Fruit fly (Drosophila melanogaster) whole organism, embryonic: Measurements from ENCODE around the gene Osi20.

ENCODE experiments used
- Ada2b ChIP-seq: fragments of 200-800 bp; sonication (Bioruptor generic); IDR thresholded peaks from 2 replicates; pipeline ENCODE4 v1.3.6; 2022; ENCODE audit warnings: missing biosample characterization, missing genetic modification characterization
- Bgb ChIP-seq: fragments of 200-800 bp; sonication (Bioruptor generic); IDR thresholded peaks from 2 replicates; pipeline ENCODE4 v1.3.6; 2022; ENCODE audit warnings: missing biosample characterization, missing genetic modification characterization; ENCODE audit not compliant: partially characterized antibody
- Blimp-1 ChIP-seq: fragments of 200-800 bp; sonication (Bioruptor generic); optimal IDR thresholded peaks from 3 replicates; lab custom pipeline; 2018; ENCODE audit warnings: missing biosample characterization, missing genetic modification characterization, mild to moderate bottlenecking, moderate library complexity, missing genetic modification reagents
- CG10431 ChIP-seq: fragments of 200-800 bp; sonication (Bioruptor generic); optimal IDR thresholded peaks from 3 replicates; lab custom pipeline; 2018; ENCODE audit warnings: missing biosample characterization, mild to moderate bottlenecking, missing genetic modification characterization
- CG10565 ChIP-seq: fragments of 200-800 bp; sonication (Bioruptor generic); optimal IDR thresholded peaks from 3 replicates; lab custom pipeline; 2016; ENCODE audit warnings: missing biosample characterization, mild to moderate bottlenecking, missing genetic modification characterization
- CG10979 ChIP-seq: fragments of 200-800 bp; sonication (Bioruptor generic); optimal IDR thresholded peaks from 2 replicates; lab custom pipeline; 2018; ENCODE audit warnings: missing biosample characterization, mild to moderate bottlenecking, missing genetic modification characterization, moderate library complexity
- CG11723 ChIP-seq: fragments of 200-800 bp; sonication (Bioruptor generic); optimal IDR thresholded peaks from 2 replicates; lab custom pipeline; 2017; ENCODE audit warnings: missing biosample characterization, mild to moderate bottlenecking, missing genetic modification characterization
- CG13296 ChIP-seq: fragments of 200-800 bp; sonication (Bioruptor generic); optimal IDR thresholded peaks from 3 replicates; lab custom pipeline; 2018; ENCODE audit warnings: missing biosample characterization, mild to moderate bottlenecking, missing genetic modification characterization
- CG13775 ChIP-seq: fragments of 200-800 bp; sonication (Bioruptor generic); optimal IDR thresholded peaks from 3 replicates; lab custom pipeline; 2017; ENCODE audit warnings: missing biosample characterization, mild to moderate bottlenecking, missing genetic modification characterization
- CG13894 ChIP-seq: fragments of 200-800 bp; sonication (Bioruptor generic); optimal IDR thresholded peaks from 3 replicates; lab custom pipeline; 2018; ENCODE audit warnings: missing biosample characterization, mild to moderate bottlenecking, missing genetic modification characterization, moderate library complexity
- CG14860 ChIP-seq: fragments of 200-800 bp; sonication (Bioruptor generic); IDR thresholded peaks from 3 replicates; pipeline ENCODE4 v1.3.6; 2022; ENCODE audit warnings: missing biosample characterization, missing genetic modification characterization; ENCODE audit not compliant: partially characterized antibody
- CG15269 ChIP-seq: fragments of 200-800 bp; sonication (Bioruptor generic); optimal IDR thresholded peaks from 2 replicates; lab custom pipeline; 2018; ENCODE audit warnings: missing biosample characterization, mild to moderate bottlenecking, missing genetic modification characterization, moderate library complexity
- CG17829 ChIP-seq: fragments of 200-800 bp; optimal IDR thresholded peaks from 2 replicates; lab custom pipeline; 2019; ENCODE audit warnings: missing biosample characterization, mild to moderate bottlenecking, missing genetic modification characterization, moderate library complexity
- CG2712 ChIP-seq: fragments of 200-800 bp; optimal IDR thresholded peaks from 3 replicates; lab custom pipeline; 2019; ENCODE audit warnings: missing biosample characterization, mild to moderate bottlenecking, missing genetic modification characterization, moderate library complexity
- CG2875 ChIP-seq: fragments of 200-800 bp; sonication (Bioruptor generic); optimal IDR thresholded peaks from 2 replicates; lab custom pipeline; 2017; ENCODE audit warnings: missing biosample characterization, mild to moderate bottlenecking, missing genetic modification characterization, missing genetic modification reagents
- CG31224 ChIP-seq: fragments of 200-800 bp; sonication (Bioruptor generic); IDR thresholded peaks from 2 replicates; pipeline ENCODE4 v1.3.6; 2022; ENCODE audit warnings: missing biosample characterization, missing genetic modification characterization
- CG4360 ChIP-seq: fragments of 200-800 bp; sonication (Bioruptor generic); IDR thresholded peaks from 2 replicates; pipeline ENCODE4 v1.3.6; 2022; ENCODE audit warnings: missing biosample characterization, missing genetic modification characterization
- CG5180 ChIP-seq: fragments of 200-800 bp; sonication (Bioruptor generic); optimal IDR thresholded peaks from 3 replicates; lab custom pipeline; 2017; ENCODE audit warnings: missing biosample characterization, missing genetic modification characterization, mild to moderate bottlenecking, moderate library complexity, missing genetic modification reagents
- CG6654 ChIP-seq: fragments of 200-800 bp; sonication (Bioruptor generic); optimal IDR thresholded peaks from 2 replicates; lab custom pipeline; 2017; ENCODE audit warnings: missing biosample characterization, mild to moderate bottlenecking, missing genetic modification characterization
- CG6854 ChIP-seq: fragments of 200-800 bp; sonication (Bioruptor generic); optimal IDR thresholded peaks from 3 replicates; lab custom pipeline; 2017; ENCODE audit warnings: missing biosample characterization, mild to moderate bottlenecking, missing genetic modification characterization
- CG7839 ChIP-seq: fragments of 200-800 bp; sonication (Bioruptor generic); optimal IDR thresholded peaks from 3 replicates; lab custom pipeline; 2018; ENCODE audit warnings: missing biosample characterization, mild to moderate bottlenecking, missing genetic modification characterization, moderate library complexity
- CG8924 ChIP-seq: fragments of 200-800 bp; optimal IDR thresholded peaks from 3 replicates; lab custom pipeline; 2019; ENCODE audit warnings: missing biosample characterization, mild to moderate bottlenecking, missing genetic modification characterization, moderate library complexity
- CG9727 ChIP-seq: fragments of 200-800 bp; sonication (Bioruptor generic); optimal IDR thresholded peaks from 3 replicates; lab custom pipeline; 2017; ENCODE audit warnings: missing biosample characterization, mild to moderate bottlenecking, missing genetic modification characterization
- Fer2 ChIP-seq: fragments of 200-800 bp; sonication (Bioruptor generic); optimal IDR thresholded peaks from 2 replicates; lab custom pipeline; 2018; ENCODE audit warnings: missing biosample characterization, mild to moderate bottlenecking, missing genetic modification characterization, moderate library complexity
- Hr39 ChIP-seq: fragments of >200 bp; optimal IDR thresholded peaks from 2 replicates; lab custom pipeline; 2017
- Meics ChIP-seq: fragments of 200-800 bp; sonication (Bioruptor generic); optimal IDR thresholded peaks from 2 replicates; lab custom pipeline; 2017; ENCODE audit warnings: missing biosample characterization, mild to moderate bottlenecking, missing genetic modification characterization
- Ptx1 ChIP-seq: fragments of 200-800 bp; sonication (Bioruptor generic); IDR thresholded peaks from 2 replicates; pipeline ENCODE4 v1.3.6; 2022; ENCODE audit warnings: missing biosample characterization, missing genetic modification characterization
- Sry-β ChIP-seq: fragments of 200-800 bp; sonication (Bioruptor generic); optimal IDR thresholded peaks from 2 replicates; lab custom pipeline; 2018; ENCODE audit warnings: missing biosample characterization, mild to moderate bottlenecking, missing genetic modification characterization, moderate library complexity
- amos ChIP-seq: fragments of 200-800 bp; sonication (Bioruptor generic); IDR thresholded peaks from 2 replicates; pipeline ENCODE4 v1.3.6; 2022; ENCODE audit warnings: missing biosample characterization, missing genetic modification characterization; ENCODE audit not compliant: partially characterized antibody
- ap ChIP-seq: fragments of 200-800 bp; sonication (Bioruptor generic); IDR thresholded peaks from 2 replicates; pipeline ENCODE4 v1.3.6; 2022; ENCODE audit warnings: missing biosample characterization, missing genetic modification characterization
- ato ChIP-seq: fragments of 200-800 bp; sonication (Bioruptor generic); IDR thresholded peaks from 2 replicates; pipeline ENCODE4 v1.3.6; 2022; ENCODE audit warnings: missing biosample characterization, missing genetic modification characterization; ENCODE audit not compliant: partially characterized antibody
- bsh ChIP-seq, 2 experiments: fragments of 200-800 bp; sonication (Bioruptor generic); optimal IDR thresholded peaks; 2 replicates each; lab custom pipeline; 2017 to 2018; ENCODE audit warnings: mild to moderate bottlenecking in 2 of 2, missing biosample characterization in 2 of 2, missing genetic modification characterization in 2 of 2, moderate library complexity in 1 of 2
- chm ChIP-seq: fragments of 200-800 bp; sonication (Bioruptor generic); IDR thresholded peaks from 2 replicates; pipeline ENCODE4 v1.3.6; 2022; ENCODE audit warnings: missing biosample characterization, missing genetic modification characterization
- chn ChIP-seq: fragments of 200-800 bp; sonication (Bioruptor generic); optimal IDR thresholded peaks from 2 replicates; lab custom pipeline; 2016; ENCODE audit warnings: missing biosample characterization, missing genetic modification characterization
- ci ChIP-seq: fragments of 200-800 bp; sonication (Bioruptor generic); IDR thresholded peaks from 3 replicates; pipeline ENCODE4 v1.3.6; 2022; ENCODE audit warnings: missing biosample characterization, missing genetic modification characterization
- dmrt11E ChIP-seq: fragments of 200-800 bp; sonication (Bioruptor generic); optimal IDR thresholded peaks from 3 replicates; lab custom pipeline; 2018; ENCODE audit warnings: missing biosample characterization, mild to moderate bottlenecking, missing genetic modification characterization, moderate library complexity
- dpn ChIP-seq, 2 experiments: fragments of 200-800 bp; sonication (Bioruptor generic); optimal IDR thresholded peaks; 3 replicates each; lab custom pipeline; 2016; ENCODE audit warnings: missing biosample characterization in 2 of 2, missing genetic modification characterization in 2 of 2
- ewg ChIP-seq: fragments of 200-800 bp; sonication (Bioruptor generic); optimal IDR thresholded peaks from 3 replicates; lab custom pipeline; 2017; ENCODE audit warnings: mild to moderate bottlenecking, missing biosample characterization, missing genetic modification reagents, missing genetic modification characterization
- grau ChIP-seq: fragments of 200-800 bp; optimal IDR thresholded peaks from 3 replicates; lab custom pipeline; 2019; ENCODE audit warnings: missing biosample characterization, mild to moderate bottlenecking, missing genetic modification characterization, moderate library complexity
- gsb-n ChIP-seq: fragments of 200-800 bp; sonication (Bioruptor generic); optimal IDR thresholded peaks from 3 replicates; lab custom pipeline; 2018; ENCODE audit warnings: missing biosample characterization, mild to moderate bottlenecking, missing genetic modification characterization
- klu ChIP-seq: fragments of 200-800 bp; sonication (Bioruptor generic); IDR thresholded peaks from 2 replicates; pipeline ENCODE4 v1.3.6; 2022; ENCODE audit warnings: missing biosample characterization, missing genetic modification characterization
- nerfin-2 ChIP-seq: fragments of 200-800 bp; sonication (Bioruptor generic); IDR thresholded peaks from 2 replicates; pipeline ENCODE4 v1.3.6; 2022; ENCODE audit warnings: missing biosample characterization, missing genetic modification characterization; ENCODE audit not compliant: partially characterized antibody
- nmo ChIP-seq: fragments of 200-800 bp; sonication (Bioruptor generic); optimal IDR thresholded peaks from 2 replicates; lab custom pipeline; 2018; ENCODE audit warnings: missing biosample characterization, mild to moderate bottlenecking, missing genetic modification characterization, moderate library complexity
- odd ChIP-seq: fragments of 200-800 bp; sonication (Bioruptor generic); optimal IDR thresholded peaks from 2 replicates; lab custom pipeline; 2017; ENCODE audit warnings: missing biosample characterization, mild to moderate bottlenecking, missing genetic modification characterization
- ro ChIP-seq: fragments of 200-800 bp; sonication (Bioruptor generic); IDR thresholded peaks from 2 replicates; pipeline ENCODE4 v1.3.6; 2022; ENCODE audit warnings: missing biosample characterization, missing genetic modification characterization
- row ChIP-seq: fragments of 200-800 bp; sonication (Bioruptor generic); IDR thresholded peaks from 3 replicates; pipeline ENCODE4 v1.3.6; 2022; ENCODE audit warnings: missing biosample characterization, missing genetic modification characterization
- run ChIP-seq: fragments of 200-800 bp; sonication (Bioruptor generic); optimal IDR thresholded peaks from 3 replicates; lab custom pipeline; 2018; ENCODE audit warnings: missing biosample characterization, mild to moderate bottlenecking, missing genetic modification characterization
- vvl ChIP-seq: fragments of 200-800 bp; sonication (Bioruptor generic); IDR thresholded peaks from 2 replicates; pipeline ENCODE4 v1.3.6; 2022; ENCODE audit warnings: missing biosample characterization, missing genetic modification characterization

Osi20 gene

DNA sequence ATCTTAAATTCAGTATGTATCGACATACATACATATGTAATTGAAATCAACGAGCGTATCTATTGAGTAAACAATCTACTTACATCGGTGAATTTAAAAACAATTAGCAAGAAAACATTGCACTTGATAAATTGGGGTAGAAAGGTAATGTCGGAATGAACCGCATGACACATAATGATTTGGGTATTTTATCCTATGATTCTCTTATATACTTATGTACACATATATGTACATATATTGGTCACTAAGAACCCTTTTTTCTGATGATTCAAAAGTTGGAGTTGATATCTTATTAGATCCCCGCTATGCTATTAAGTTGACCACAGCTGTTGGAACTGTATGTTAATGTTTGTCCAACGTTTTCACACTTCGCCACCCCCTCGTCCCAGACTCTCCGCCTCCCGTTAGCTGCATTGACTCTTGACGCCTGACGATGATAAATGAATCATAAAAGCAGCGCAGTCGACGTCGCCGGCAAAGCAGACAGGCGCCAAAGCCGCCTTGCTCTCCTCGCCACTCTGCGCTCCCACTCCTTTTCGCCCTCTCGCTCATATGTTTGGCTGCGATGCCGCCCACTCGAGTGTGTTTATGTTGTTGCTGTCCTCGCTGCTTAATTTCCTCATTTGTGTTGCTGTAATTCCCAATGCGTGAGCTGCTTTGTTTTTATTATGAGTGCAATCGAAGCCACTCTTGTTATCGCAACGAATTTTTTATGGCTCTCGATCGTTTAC lies 13.2 kb downstream of the Osi20 start (continued):
- TF ChIP-seq gsb-n (tag; lab: Kevin White, UChicago) (peak; percentile 28), CG7839 (tag; lab: Kevin White, UChicago) (peak; percentile 60), CG13894 (tag; lab: Kevin White, UChicago) (no peak), CG13296 (peak; percentile 15), CG6654 (GFP tag; lab: Kevin White, UChicago) (peak; percentile 41), CG11723 (peak; percentile 26), CG6854 (GFP tag; lab: Kevin White, UChicago) (no peak), Meics (peak; percentile 32), CG9727 (GFP tag; lab: Kevin White, UChicago) (peak; percentile 7), ap (GFP tag; lab: Robert Waterston, UW) (0 out of 2 replicates have a peak, but pooled peaks have one; percentile 29), CG4360 (peak; percentile 76), CG31224 (peak; percentile 32; the same call in 1 of the 2 replicates), ci (GFP tag; lab: Robert Waterston, UW) (peak; percentile 40; the same call in 2 of the 3 replicates), CG8924 (tag; lab: Kevin White, UChicago) (peak; percentile 30), bsh (GFP tag; optimal IDR thresholded peaks at IDR 0.05; lab: Kevin White, UChicago) (peak in 1 of 2 experiments; percentile 16), ato (GFP tag; lab: Robert Waterston, UW) (no peak), klu (GFP tag; lab: Robert Waterston, UW) (no peak), odd (GFP tag; lab: Kevin White, UChicago) (peak; percentile 3), Fer2 (tag; lab: Kevin White, UChicago) (no peak), nerfin-2 (GFP tag; lab: Robert Waterston, UW) (no peak), nmo (GFP tag; lab: Kevin White, UChicago) (peak; percentile 49), dmrt11E (tag; lab: Kevin White, UChicago) (peak; percentile 12), amos (GFP tag; lab: Robert Waterston, UW) (no peak), Hr39 (lab: Kevin White, UChicago) (no peak), chn (no peak), Ada2b (no peak), CG13775 (GFP tag; lab: Kevin White, UChicago) (no peak), CG10431 (no peak), run (tag; lab: Kevin White, UChicago) (peak; percentile 17), vvl (GFP tag; lab: Robert Waterston, UW) (0 out of 2 replicates have a peak, but pooled peaks have one; percentile 9), Bgb (GFP tag; lab: Robert Waterston, UW) (0 out of 2 replicates have a peak, but pooled peaks have one; percentile 14), CG10979 (tag; lab: Kevin White, UChicago) (peak; percentile 38), ro (no peak), Sry-β (GFP tag; lab: Kevin White, UChicago) (peak; percentile 18), CG2875 (peak; percentile 26), dpn (GFP tag; optimal IDR thresholded peaks at IDR 0.05; lab: Kevin White, UChicago) (peak in 1 of 2 experiments; percentile 37), CG10565 (GFP tag; lab: Kevin White, UChicago) (no peak), Ptx1 (GFP tag; lab: Robert Waterston, UW) (0 out of 2 replicates have a peak, but pooled peaks have one; percentile 12), CG5180 (GFP tag; lab: Kevin White, UChicago) (no peak), grau (tag; lab: Kevin White, UChicago) (peak; percentile 46), CG14860 (GFP tag; lab: Robert Waterston, UW) (no peak), CG15269 (tag; lab: Kevin White, UChicago) (peak; percentile 44), Blimp-1 (peak; percentile 33), ewg (GFP tag; lab: Kevin White, UChicago) (peak; percentile 18), CG17829 (tag; lab: Kevin White, UChicago) (peak; percentile 29), row (peak; percentile 44), CG2712 (peak; percentile 48), chm (GFP tag; lab: Robert Waterston, UW) (no peak)
